Fruit fly (Drosophila melanogaster) whole organism, wandering third instar larva: ENCODE results near the gene CG10336.

Experiments
- Abd-B ChIP-seq: fragments of >200 bp; optimal IDR thresholded peaks from 2 replicates; lab custom pipeline; 2017; ENCODE audit warnings: missing biosample characterization, missing genetic modification characterization
- CG32264 ChIP-seq: fragments of 200-800 bp; sonication (Bioruptor generic); optimal IDR thresholded peaks from 2 replicates; lab custom pipeline; 2016; ENCODE audit warnings: missing biosample characterization, missing genetic modification characterization
- CG9705 ChIP-seq: fragments of 200-800 bp; sonication (Bioruptor generic); optimal IDR thresholded peaks from 2 replicates; lab custom pipeline; 2018; ENCODE audit warnings: missing biosample characterization, mild to moderate bottlenecking, missing genetic modification characterization
- CrebA ChIP-seq: fragments of 200-800 bp; sonication (Bioruptor generic); optimal IDR thresholded peaks from 2 replicates; lab custom pipeline; 2016; ENCODE audit warnings: missing biosample characterization, mild to moderate bottlenecking, missing genetic modification characterization, borderline replicate concordance
- Dfd ChIP-seq: fragments of >200 bp; optimal IDR thresholded peaks from 2 replicates; lab custom pipeline; 2017; ENCODE audit warnings: missing biosample characterization, missing genetic modification characterization
- Dif ChIP-seq: fragments of 200-275, 200-300 bp; sonication (Bioruptor generic); optimal IDR thresholded peaks from 2 replicates; lab custom pipeline; 2018; ENCODE audit warnings: missing biosample characterization, missing genetic modification characterization; ENCODE audit not compliant: partially characterized antibody
- GATAd ChIP-seq: sonication (Bioruptor generic); optimal IDR thresholded peaks from 2 replicates; lab custom pipeline; 2016; ENCODE audit warnings: missing biosample characterization, missing genetic modification characterization
- HLH106 ChIP-seq: fragments of 200-800 bp; optimal IDR thresholded peaks from 3 replicates; lab custom pipeline; 2019; ENCODE audit warnings: missing biosample characterization, mild to moderate bottlenecking, missing genetic modification characterization, moderate library complexity
- Hnf4 ChIP-seq: fragments of 200-800 bp; sonication (Bioruptor generic); optimal IDR thresholded peaks from 2 replicates; lab custom pipeline; 2016; ENCODE audit warnings: missing biosample characterization, mild to moderate bottlenecking, missing genetic modification characterization
- Hr78 ChIP-seq: fragments of >200 bp; optimal IDR thresholded peaks from 2 replicates; lab custom pipeline; 2017; ENCODE audit warnings: missing biosample characterization, missing genetic modification characterization
- Hr83 ChIP-seq: fragments of 200-300 bp; sonication (Bioruptor generic); optimal IDR thresholded peaks from 2 replicates; lab custom pipeline; 2016; ENCODE audit warnings: missing biosample characterization, mild to moderate bottlenecking, missing genetic modification characterization, moderate library complexity; ENCODE audit not compliant: poor library complexity, severe bottlenecking
- Jra ChIP-seq: sonication (Bioruptor generic); optimal IDR thresholded peaks from 2 replicates; lab custom pipeline; 2016; ENCODE audit warnings: missing biosample characterization, missing genetic modification characterization
- Mio ChIP-seq: sonication (Bioruptor generic); optimal IDR thresholded peaks from 2 replicates; lab custom pipeline; 2016; ENCODE audit warnings: missing biosample characterization, missing genetic modification characterization
- Myc ChIP-seq: fragments of >200 bp; optimal IDR thresholded peaks from 2 replicates; lab custom pipeline; 2017
- N ChIP-seq: fragments of >200 bp; optimal IDR thresholded peaks from 2 replicates; lab custom pipeline; 2018; ENCODE audit warnings: missing biosample characterization, missing external identifiers, missing genetic modification characterization
- OdsH ChIP-seq: fragments of 200-800 bp; sonication (Bioruptor generic); optimal IDR thresholded peaks from 2 replicates; lab custom pipeline; 2016; ENCODE audit warnings: missing biosample characterization, mild to moderate bottlenecking, missing genetic modification characterization
- Rel ChIP-seq, 2 experiments: fragments of 200-800 bp; sonication (Bioruptor generic) in 1 of 2; optimal IDR thresholded peaks; 2 replicates in 1 of 2; 3 replicates in 1 of 2; lab custom pipeline; 2016 to 2019; ENCODE audit warnings: mild to moderate bottlenecking in 2 of 2, missing biosample characterization in 2 of 2, missing genetic modification characterization in 2 of 2, moderate library complexity in 1 of 2
- Sp1 ChIP-seq: fragments of 200-800 bp; sonication (Bioruptor generic); optimal IDR thresholded peaks from 3 replicates; lab custom pipeline; 2019; ENCODE audit warnings: missing biosample characterization, mild to moderate bottlenecking, missing genetic modification characterization, moderate library complexity
- Vsx2 ChIP-seq: fragments of 200-300, 225-300 bp; sonication (Bioruptor generic); optimal IDR thresholded peaks from 2 replicates; lab custom pipeline; 2018; ENCODE audit warnings: missing biosample characterization, missing genetic modification characterization; ENCODE audit not compliant: partially characterized antibody
- br ChIP-seq: fragments of 200-800 bp; sonication (Bioruptor generic); optimal IDR thresholded peaks from 2 replicates; lab custom pipeline; 2016; ENCODE audit warnings: missing biosample characterization, missing genetic modification characterization
- brk ChIP-seq: fragments of 200-800 bp; sonication (Bioruptor generic); optimal IDR thresholded peaks from 2 replicates; lab custom pipeline; 2016; ENCODE audit warnings: missing biosample characterization, mild to moderate bottlenecking, missing genetic modification characterization
- dl ChIP-seq, 2 experiments: fragments of 175-275, 200-275 bp in 1 of 2; fragments of 200-275 bp in 1 of 2; sonication (Bioruptor generic); optimal IDR thresholded peaks; lab custom pipeline; 2018; ENCODE audit warnings: mild to moderate bottlenecking in 2 of 2, missing biosample characterization in 2 of 2, missing genetic modification characterization in 2 of 2, moderate library complexity in 2 of 2; ENCODE audit not compliant: partially characterized antibody in 2 of 2, insufficient read depth in 1 of 2
- dmrt93B ChIP-seq: fragments of 200-800 bp; sonication (Bioruptor generic); optimal IDR thresholded peaks from 2 replicates; lab custom pipeline; 2018; ENCODE audit warnings: missing biosample characterization, mild to moderate bottlenecking, missing genetic modification characterization
- dsf ChIP-seq: sonication (Bioruptor generic); optimal IDR thresholded peaks from 2 replicates; lab custom pipeline; 2016; ENCODE audit warnings: missing biosample characterization, missing genetic modification characterization, borderline replicate concordance
- ey ChIP-seq: fragments of 200-800 bp; sonication (Bioruptor generic); optimal IDR thresholded peaks from 2 replicates; lab custom pipeline; 2016; ENCODE audit warnings: missing biosample characterization, missing genetic modification characterization
- foxo ChIP-seq, 2 experiments: fragments of 200-800 bp; sonication (Bioruptor generic); optimal IDR thresholded peaks; 2 replicates in 1 of 2; 3 replicates in 1 of 2; lab custom pipeline; 2016 to 2017; ENCODE audit warnings: missing biosample characterization in 2 of 2, missing genetic modification characterization in 2 of 2
- fru ChIP-seq: fragments of 200-800 bp; sonication (Bioruptor generic); optimal IDR thresholded peaks from 3 replicates; lab custom pipeline; 2016; ENCODE audit warnings: missing biosample characterization, mild to moderate bottlenecking, missing genetic modification characterization
- h ChIP-seq: fragments of 200-800 bp; sonication (Bioruptor generic); optimal IDR thresholded peaks from 3 replicates; lab custom pipeline; 2016; ENCODE audit warnings: missing biosample characterization, mild to moderate bottlenecking, missing genetic modification characterization
- jim ChIP-seq: fragments of 175-275, 200-325 bp; sonication (Bioruptor generic); optimal IDR thresholded peaks from 2 replicates; lab custom pipeline; 2016; ENCODE audit warnings: missing biosample characterization, mild to moderate bottlenecking, missing genetic modification characterization
- lola ChIP-seq: fragments of >200 bp; optimal IDR thresholded peaks from 2 replicates; lab custom pipeline; 2017; ENCODE audit warnings: missing biosample characterization, missing genetic modification characterization
- pan ChIP-seq: fragments of >200 bp; optimal IDR thresholded peaks from 2 replicates; lab custom pipeline; 2017
- psq ChIP-seq: fragments of 200-800 bp; sonication (Bioruptor generic); optimal IDR thresholded peaks from 3 replicates; lab custom pipeline; 2017; ENCODE audit warnings: missing biosample characterization, mild to moderate bottlenecking, missing genetic modification characterization, moderate library complexity
- rgr ChIP-seq: fragments of 200-800 bp; sonication (Bioruptor generic); optimal IDR thresholded peaks from 3 replicates; lab custom pipeline; 2016; ENCODE audit warnings: missing biosample characterization, mild to moderate bottlenecking, missing genetic modification characterization
- sage ChIP-seq: fragments of 200-800 bp; sonication (Bioruptor generic); optimal IDR thresholded peaks from 2 replicates; lab custom pipeline; 2016; ENCODE audit warnings: missing biosample characterization, mild to moderate bottlenecking, missing genetic modification characterization
- sv ChIP-seq: fragments of 200-800 bp; sonication (Bioruptor generic); optimal IDR thresholded peaks from 3 replicates; lab custom pipeline; 2016; ENCODE audit warnings: missing biosample characterization, missing genetic modification characterization
- tai ChIP-seq: sonication (Bioruptor generic); optimal IDR thresholded peaks from 2 replicates; lab custom pipeline; 2016; ENCODE audit warnings: missing biosample characterization, missing genetic modification characterization
- usp ChIP-seq: fragments of >200 bp; optimal IDR thresholded peaks from 2 replicates; lab custom pipeline; 2017; ENCODE audit warnings: missing biosample characterization, missing genetic modification characterization
- woc ChIP-seq: sonication (Bioruptor generic); optimal IDR thresholded peaks from 2 replicates; lab custom pipeline; 2016; ENCODE audit warnings: missing biosample characterization, mild to moderate bottlenecking, missing genetic modification characterization

The CG10336 gene

dm6 chr2L:18702721-18703488 lies 13.6 kb downstream of the CG10336 start, which contains the start of the genes CG10376 and CG10343:
Gene CG10376, minus strand, starts transcription at chr2L:18703105.
Gene CG10343, plus strand, starts transcription at chr2L:18703473.
- peak; percentile 76 for TF ChIP-seq woc
- TF ChIP-seq Hr78 (GFP tag; lab: Kevin White, UChicago): peak; percentile 90
- peak; percentile 85 for TF ChIP-seq psq (GFP tag; lab: Kevin White, UChicago)
- TF ChIP-seq CG9705 (GFP tag; lab: Kevin White, UChicago): peak; percentile 79
- peak; percentile 87 for TF ChIP-seq Sp1 (GFP tag; lab: Kevin White, UChicago)
- TF ChIP-seq br: no peak
- no peak for TF ChIP-seq Vsx2 (GFP tag; lab: Kevin White, UChicago)
- TF ChIP-seq ey (GFP tag; lab: Kevin White, UChicago): peak; percentile 56
- TF ChIP-seq rgr (GFP tag; lab: Kevin White, UChicago): peak; percentile 77
- TF ChIP-seq sv: peak; percentile 34
- TF ChIP-seq Rel (GFP tag; optimal IDR thresholded peaks at IDR 0.05; lab: Kevin White, UChicago): no peak
- TF ChIP-seq Rel (tag; optimal IDR thresholded peaks at IDR 0.05; lab: Kevin White, UChicago): peak; percentile 62
- TF ChIP-seq OdsH: peak; percentile 71
- TF ChIP-seq usp: no peak
- TF ChIP-seq dsf (GFP tag; lab: Kevin White, UChicago): no peak
- peak; percentile 9 for TF ChIP-seq Myc (lab: Kevin White, UChicago)
- TF ChIP-seq Hr83 (GFP tag; lab: Kevin White, UChicago): no peak
- TF ChIP-seq Dif (GFP tag; lab: Kevin White, UChicago): no peak
- peak; percentile 83 for TF ChIP-seq dmrt93B (GFP tag; lab: Kevin White, UChicago)
- TF ChIP-seq CG32264 (GFP tag; lab: Kevin White, UChicago): no peak
- TF ChIP-seq h (GFP tag; lab: Kevin White, UChicago): peak; percentile 68
- TF ChIP-seq N: peak; percentile 98
- no peak for TF ChIP-seq dl (GFP tag; optimal IDR thresholded peaks at IDR 0.05; lab: Kevin White, UChicago; ENCODE audit: insufficient read depth in 1 of 2, partially characterized antibody in 2 of 2)
- peak; percentile 57 for TF ChIP-seq Hnf4 (GFP tag; lab: Kevin White, UChicago)
- TF ChIP-seq Mio (GFP tag; lab: Kevin White, UChicago): no peak
- TF ChIP-seq sage: no peak
- peak in 1 of 2 experiments; percentile 85 for TF ChIP-seq foxo (GFP tag; optimal IDR thresholded peaks at IDR 0.05; lab: Kevin White, UChicago)
- TF ChIP-seq HLH106 (tag; lab: Kevin White, UChicago): peak; percentile 92
- peak; percentile 70 for TF ChIP-seq fru (GFP tag; lab: Kevin White, UChicago)
- TF ChIP-seq pan: no peak
- TF ChIP-seq, all 38 proteins: peak for 18

- peak; percentile 78 for TF ChIP-seq Mio (GFP tag; lab: Kevin White, UChicago)
- peak; percentile 57 for TF ChIP-seq sage
- peak; percentile 65 for TF ChIP-seq CG32264 (GFP tag; lab: Kevin White, UChicago)
- no peak for TF ChIP-seq Vsx2 (GFP tag; lab: Kevin White, UChicago)
- TF ChIP-seq CrebA (GFP tag; lab: Kevin White, UChicago): no peak
- TF ChIP-seq N: no peak
- peak; percentile 89 for TF ChIP-seq sv
- peak; percentile 85 to 98 for TF ChIP-seq foxo (GFP tag; optimal IDR thresholded peaks at IDR 0.05; lab: Kevin White, UChicago)
- TF ChIP-seq Myc (lab: Kevin White, UChicago): no peak
- no peak for TF ChIP-seq Dif (GFP tag; lab: Kevin White, UChicago)
- no peak for TF ChIP-seq brk (GFP tag; lab: Kevin White, UChicago)
- TF ChIP-seq dmrt93B (GFP tag; lab: Kevin White, UChicago): peak; percentile 68
- peak; percentile 90 for TF ChIP-seq h (GFP tag; lab: Kevin White, UChicago)
- TF ChIP-seq jim: peak; percentile 27
- peak; percentile 97 for TF ChIP-seq Jra (GFP tag; lab: Kevin White, UChicago)
- no peak for TF ChIP-seq Abd-B (GFP tag; lab: Kevin White, UChicago)
- TF ChIP-seq CG9705 (GFP tag; lab: Kevin White, UChicago): peak; percentile 74
- no peak for TF ChIP-seq tai
- peak; percentile 91 for TF ChIP-seq ey (GFP tag; lab: Kevin White, UChicago)
- peak; percentile 98 for TF ChIP-seq Hnf4 (GFP tag; lab: Kevin White, UChicago)
- TF ChIP-seq dsf (GFP tag; lab: Kevin White, UChicago): peak; percentile 94
- peak; percentile 88 for TF ChIP-seq woc
- peak; percentile 93 for TF ChIP-seq Sp1 (GFP tag; lab: Kevin White, UChicago)
- peak; percentile 96 for TF ChIP-seq br
- no peak for TF ChIP-seq lola (GFP tag; lab: Kevin White, UChicago)
- TF ChIP-seq pan: no peak
- TF ChIP-seq fru (GFP tag; lab: Kevin White, UChicago): peak; percentile 92
- no peak for TF ChIP-seq GATAd (GFP tag; lab: Kevin White, UChicago)
- TF ChIP-seq Hr78 (GFP tag; lab: Kevin White, UChicago): no peak
- peak; percentile 84 for TF ChIP-seq HLH106 (tag; lab: Kevin White, UChicago)
- no peak for TF ChIP-seq Dfd (GFP tag; lab: Kevin White, UChicago)
- no peak for TF ChIP-seq dl (GFP tag; optimal IDR thresholded peaks at IDR 0.05; lab: Kevin White, UChicago; ENCODE audit: insufficient read depth in 1 of 2, partially characterized antibody in 2 of 2)
- no peak for TF ChIP-seq Rel (GFP tag; optimal IDR thresholded peaks at IDR 0.05; lab: Kevin White, UChicago)
- TF ChIP-seq Rel (tag; optimal IDR thresholded peaks at IDR 0.05; lab: Kevin White, UChicago): peak; percentile 70
- no peak for TF ChIP-seq usp
- TF ChIP-seq rgr (GFP tag; lab: Kevin White, UChicago): peak; percentile 98
- TF ChIP-seq psq (GFP tag; lab: Kevin White, UChicago): peak; percentile 88
- TF ChIP-seq Hr83 (GFP tag; lab: Kevin White, UChicago): peak; percentile 37
- TF ChIP-seq OdsH: peak; percentile 90
Measured at dm6 chr2L:18705617-18706046, 16.3 kb downstream of the CG10336 start, which contains the start of gene Jwa. Gene Jwa, minus strand, starts transcription at chr2L:18705703.
